Fruit fly (Drosophila melanogaster): ENCODE data around the gene CG31267.

DNA sequence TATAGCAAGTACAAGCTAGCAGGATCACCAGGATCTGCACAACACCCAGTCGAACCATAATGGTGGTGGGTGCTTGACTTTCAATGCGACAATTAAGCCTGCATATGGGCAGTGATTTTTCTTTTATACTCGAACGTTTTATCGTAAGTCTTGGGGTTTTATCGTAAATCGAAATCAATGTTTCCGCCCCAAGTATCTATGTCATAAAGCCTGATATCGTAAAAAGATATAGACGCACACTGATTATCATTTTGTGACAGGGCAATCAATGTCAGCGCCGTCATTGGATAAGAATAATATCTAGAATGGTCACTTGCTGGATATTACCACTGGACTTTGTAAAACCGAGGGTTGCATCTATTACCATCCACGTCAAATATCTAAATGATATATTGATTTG lies 3.7 kb upstream of the CG31267 start, which contains the start of gene CG17475:
- TF ChIP-seq EcR (GFP tag; optimal IDR thresholded peaks at IDR 0.05) (no peak), CG17806 (tag; optimal IDR thresholded peaks at IDR 0.05) (no peak), CG8301 (tag; optimal IDR thresholded peaks at IDR 0.05) (no peak), CG12605 (GFP tag; IDR thresholded peaks at IDR 0.05) (no peak), fd96Ca (GFP tag; IDR thresholded peaks at IDR 0.05) (no peak), CG34367 (tag; optimal IDR thresholded peaks at IDR 0.05) (no peak), CG4496 (GFP tag; IDR thresholded peaks at IDR 0.05) (no peak), Pif1B (GFP tag; optimal IDR thresholded peaks at IDR 0.05) (no peak), CG15710 (tag; optimal IDR thresholded peaks at IDR 0.05) (no peak)
